Worm (Caenorhabditis elegans) whole organism, midembryonic: Measurements from ENCODE around the gene W03H9.2.

Experiments
- T22C8.4 ChIP-seq: fragments of 200-800 bp; sonication (Bioruptor generic); IDR thresholded peaks from 2 replicates; pipeline ENCODE4 v1.3.6; 2022; ENCODE audit warnings: missing genetic modification characterization, missing compliant biosample characterization
- cog-1 ChIP-seq: sonication (generic microtip); optimal IDR thresholded peaks from 2 replicates; lab custom pipeline; 2016; ENCODE audit warnings: missing genetic modification characterization, missing compliant biosample characterization
- flt-1 ChIP-seq: fragments of 200-800 bp; sonication (Bioruptor generic); IDR thresholded peaks from 2 replicates; pipeline ENCODE4 v1.3.6; 2022; ENCODE audit warnings: missing genetic modification characterization, missing compliant biosample characterization
- klf-2 ChIP-seq: fragments of 200-800 bp; sonication (Bioruptor generic); conservative IDR thresholded peaks from 2 replicates; pipeline ENCODE4 v1.3.6; 2022; ENCODE audit warnings: missing genetic modification reagents, missing genetic modification characterization, missing compliant biosample characterization
- med-1 ChIP-seq: sonication (generic microtip); optimal IDR thresholded peaks from 2 replicates; lab custom pipeline; 2017; ENCODE audit warnings: missing genetic modification characterization, mild to moderate bottlenecking, missing compliant biosample characterization, antibody characterized with exemption, missing genetic modification reagents; ENCODE audit not compliant: insufficient read depth
- ref-1 ChIP-seq: fragments of 200-800 bp; sonication (Bioruptor generic); conservative IDR thresholded peaks from 2 replicates; pipeline ENCODE4 v1.3.6; 2022; ENCODE audit warnings: missing genetic modification reagents, missing genetic modification characterization, missing compliant biosample characterization
- tab-1 ChIP-seq: fragments of 200-800 bp; sonication (Bioruptor generic); IDR thresholded peaks from 2 replicates; pipeline ENCODE4 v1.3.6; 2022; ENCODE audit warnings: missing genetic modification characterization, missing compliant biosample characterization
- ztf-23 ChIP-seq: fragments of 200-800 bp; sonication (Bioruptor generic); IDR thresholded peaks from 2 replicates; pipeline ENCODE4 v1.3.6; 2022; ENCODE audit warnings: missing genetic modification reagents, missing genetic modification characterization, missing compliant biosample characterization
- ztf-29 ChIP-seq: fragments of 200-800 bp; sonication (Bioruptor generic); IDR thresholded peaks from 2 replicates; pipeline ENCODE4 v1.3.6; 2022; ENCODE audit warnings: missing genetic modification reagents, missing genetic modification characterization, missing compliant biosample characterization

W03H9.2 gene

ce11 chrII:14165430-14165929 is 21.8 kb upstream of the W03H9.2 start:
- TF ChIP-seq med-1, result no peak
- TF ChIP-seq ref-1 (GFP tag; lab: Robert Waterston, UW), result no peak
- TF ChIP-seq ztf-23 (GFP tag; lab: Robert Waterston, UW), result no peak
- TF ChIP-seq flt-1, result no peak
- no peak for TF ChIP-seq T22C8.4 (GFP tag; lab: Robert Waterston, UW)
- TF ChIP-seq cog-1, result no peak
- TF ChIP-seq klf-2, result no peak
- no peak for TF ChIP-seq ztf-29 (GFP tag; lab: Robert Waterston, UW)
- no peak for TF ChIP-seq tab-1 (GFP tag; lab: Robert Waterston, UW)

DNA sequence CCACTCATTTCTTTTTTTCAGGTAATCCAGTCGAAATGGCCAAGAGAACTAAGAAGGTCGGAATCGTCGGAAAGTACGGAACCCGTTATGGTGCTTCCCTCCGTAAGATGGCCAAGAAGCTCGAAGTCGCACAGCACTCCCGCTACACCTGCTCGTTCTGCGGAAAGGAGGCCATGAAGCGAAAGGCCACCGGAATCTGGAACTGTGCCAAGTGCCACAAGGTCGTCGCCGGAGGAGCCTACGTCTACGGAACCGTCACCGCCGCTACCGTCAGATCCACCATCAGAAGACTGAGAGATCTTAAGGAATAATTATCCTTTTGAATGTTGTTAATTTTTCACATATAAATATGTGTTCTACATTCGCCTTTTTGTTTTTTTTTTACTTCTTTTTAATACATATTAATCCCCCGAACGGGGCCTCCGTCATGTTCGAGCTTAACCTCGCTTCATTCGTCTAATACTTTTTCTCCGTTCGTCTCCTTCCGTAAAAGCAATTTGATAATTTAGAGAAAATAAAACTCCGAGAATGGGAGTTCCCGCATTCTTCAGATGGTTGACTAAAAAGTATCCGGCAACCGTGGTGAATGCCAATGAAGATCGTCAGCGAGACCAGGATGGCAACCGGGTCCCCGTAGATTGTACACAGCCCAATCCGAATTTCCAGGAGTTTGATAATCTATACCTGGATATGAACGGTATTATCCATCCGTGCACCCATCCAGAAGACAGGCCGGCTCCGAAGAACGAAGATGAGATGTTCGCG is 11.8 kb upstream of the W03H9.2 start, which contains the start of the genes rpl-43 and xrn-2:
Gene rpl-43, plus strand, starts transcription at position 36 of the 765 bp plus-strand sequence.
Gene xrn-2, plus strand, starts transcription at position 510 of the 765 bp plus-strand sequence.
- TF ChIP-seq ztf-29 (GFP tag; lab: Robert Waterston, UW), result no peak
- no peak for TF ChIP-seq ztf-23 (GFP tag; lab: Robert Waterston, UW)
- no peak for TF ChIP-seq flt-1
- no peak for TF ChIP-seq cog-1
- TF ChIP-seq tab-1 (GFP tag; lab: Robert Waterston, UW), result no peak
- no peak for TF ChIP-seq ref-1 (GFP tag; lab: Robert Waterston, UW)
- no peak for TF ChIP-seq T22C8.4 (GFP tag; lab: Robert Waterston, UW)
- no peak for TF ChIP-seq klf-2
- TF ChIP-seq med-1, result no peak

DNA sequence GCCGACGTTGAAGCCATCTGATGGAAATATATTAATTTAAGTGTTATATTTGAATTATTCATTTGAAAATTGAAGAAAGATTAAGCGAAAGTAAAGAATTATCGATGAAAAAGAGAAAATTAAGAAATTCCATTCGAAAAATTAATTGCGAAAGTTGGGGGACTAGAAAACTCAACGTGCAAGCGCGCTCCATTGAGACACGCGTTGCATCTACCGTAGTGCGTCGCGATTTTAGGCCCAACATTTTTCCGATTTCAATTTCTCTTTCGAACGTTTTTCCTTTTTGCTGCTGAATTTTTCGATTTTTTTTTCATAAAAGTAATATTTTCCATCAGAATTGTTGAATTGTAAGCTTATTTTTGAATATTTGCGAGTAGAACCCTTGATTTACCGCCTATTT is 10.7 kb upstream of the W03H9.2 start, which contains the start of gene Y48B6A.1:
Gene Y48B6A.1, minus strand, starts transcription at position 17 of the 400 bp plus-strand sequence.
- TF ChIP-seq cog-1, result peak; percentile 74
- TF ChIP-seq flt-1, result peak; percentile 88
- TF ChIP-seq ref-1 (GFP tag; lab: Robert Waterston, UW), result no peak
- TF ChIP-seq T22C8.4 (GFP tag; lab: Robert Waterston, UW), result 0 out of 2 replicates have a peak, but pooled peaks have one; percentile 11
- TF ChIP-seq ztf-23 (GFP tag; lab: Robert Waterston, UW), result peak; percentile 92
- peak; percentile 79 for TF ChIP-seq klf-2
- no peak for TF ChIP-seq med-1
- TF ChIP-seq tab-1 (GFP tag; lab: Robert Waterston, UW), result peak; percentile 28; the same call in 1 of the 2 replicates
- peak; percentile 22; the same call in 1 of the 2 replicates for TF ChIP-seq ztf-29 (GFP tag; lab: Robert Waterston, UW)

- TF ChIP-seq ref-1 (GFP tag; lab: Robert Waterston, UW) (no peak), T22C8.4 (GFP tag; lab: Robert Waterston, UW) (no peak), tab-1 (GFP tag; lab: Robert Waterston, UW) (no peak), ztf-23 (GFP tag; lab: Robert Waterston, UW) (no peak), ztf-29 (GFP tag; lab: Robert Waterston, UW) (no peak), med-1 (no peak), klf-2 (no peak), cog-1 (no peak), flt-1 (no peak)
These were observed 8.6 kb upstream of the W03H9.2 start for ce11 chrII:14152274-14152673.

DNA sequence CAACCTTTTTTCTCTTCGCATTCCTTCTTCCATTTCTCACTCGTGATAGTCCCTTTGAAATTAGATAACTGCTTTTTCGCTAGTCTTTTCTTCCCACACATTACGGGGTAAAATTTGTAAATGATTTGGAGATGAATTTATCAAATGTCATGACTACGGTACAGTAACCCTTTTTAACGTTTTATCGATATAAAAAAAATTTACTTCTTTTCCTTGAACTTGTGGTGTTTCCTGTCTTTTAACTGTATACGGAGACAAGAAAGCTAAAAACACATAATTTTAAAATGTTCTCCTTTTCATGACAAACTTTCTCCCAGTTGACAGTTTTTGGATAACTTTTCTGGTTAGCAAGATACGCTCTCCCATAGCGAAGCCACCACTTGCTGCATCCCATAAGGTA is 6.4 kb upstream of the W03H9.2 start, which contains the start of gene W03H9.1:
Gene W03H9.1, minus strand, starts transcription at position 101 of the 400 bp plus-strand sequence.
- no peak for TF ChIP-seq flt-1
- no peak for TF ChIP-seq tab-1 (GFP tag; lab: Robert Waterston, UW)
- no peak for TF ChIP-seq T22C8.4 (GFP tag; lab: Robert Waterston, UW)
- TF ChIP-seq ztf-23 (GFP tag; lab: Robert Waterston, UW), result no peak
- TF ChIP-seq med-1, result no peak
- no peak for TF ChIP-seq ztf-29 (GFP tag; lab: Robert Waterston, UW)
- no peak for TF ChIP-seq ref-1 (GFP tag; lab: Robert Waterston, UW)
- TF ChIP-seq cog-1, result no peak
- no peak for TF ChIP-seq klf-2

ce11 chrII:14142098-14142554 is 1.5 kb downstream of the W03H9.2 start, which contains the start of gene cacn-1:
Gene cacn-1 (minus strand): TSS chrII:14142148.
- TF ChIP-seq klf-2 (0 out of 2 replicates have a peak, but pooled peaks have one; percentile 43), ztf-23 (GFP tag; lab: Robert Waterston, UW) (peak; percentile 80), flt-1 (0 out of 2 replicates have a peak, but pooled peaks have one; percentile 9), tab-1 (GFP tag; lab: Robert Waterston, UW) (0 out of 2 replicates have a peak, but pooled peaks have one; percentile 45), ztf-29 (GFP tag; lab: Robert Waterston, UW) (peak; percentile 27; the same call in 1 of the 2 replicates)

DNA sequence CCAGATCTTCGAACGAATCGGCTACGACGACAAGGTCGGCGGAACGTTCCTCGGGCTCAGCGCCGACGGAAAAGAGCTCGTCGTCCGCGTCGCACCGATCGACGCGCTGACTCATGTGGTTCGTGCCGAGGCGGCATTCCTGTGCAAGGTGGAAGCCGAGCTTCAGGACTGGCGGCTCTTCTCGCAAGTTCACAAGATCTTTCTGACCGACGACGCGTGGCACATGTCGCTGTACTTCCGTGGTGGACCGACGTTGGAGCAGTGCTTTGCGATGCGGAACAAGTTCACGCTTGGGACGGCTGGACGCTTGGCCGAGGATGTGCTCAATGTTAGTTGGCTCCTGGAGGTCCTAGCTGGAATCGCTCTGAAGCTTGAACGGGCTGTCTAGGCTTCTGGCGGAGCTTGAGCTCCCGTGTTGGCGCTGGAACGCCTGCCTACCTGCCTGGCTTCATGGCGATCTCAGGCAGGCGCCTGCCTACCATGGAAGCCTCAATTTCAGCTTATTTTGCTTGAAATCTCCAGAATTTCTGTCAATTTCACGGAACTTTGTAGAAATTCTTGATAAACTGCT is 4.7 kb downstream of the W03H9.2 start:
- TF ChIP-seq ztf-29 (GFP tag; lab: Robert Waterston, UW) (no peak), klf-2 (no peak), T22C8.4 (GFP tag; lab: Robert Waterston, UW) (no peak), flt-1 (no peak), cog-1 (no peak)

ce11 chrII:14137538-14137937 is 6.1 kb downstream of the W03H9.2 start, which contains the start of gene K09E4.1:
Gene K09E4.1 (plus strand): TSS chrII:14137838.
- TF ChIP-seq ztf-29 (GFP tag; lab: Robert Waterston, UW), result no peak
- no peak for TF ChIP-seq ref-1 (GFP tag; lab: Robert Waterston, UW)
- TF ChIP-seq ztf-23 (GFP tag; lab: Robert Waterston, UW), result no peak
- TF ChIP-seq T22C8.4 (GFP tag; lab: Robert Waterston, UW), result no peak
- TF ChIP-seq klf-2, result no peak
- no peak for TF ChIP-seq cog-1
- no peak for TF ChIP-seq tab-1 (GFP tag; lab: Robert Waterston, UW)
- TF ChIP-seq flt-1, result no peak
- TF ChIP-seq med-1, result no peak

ce11 chrII:14136302-14136701 is 7.4 kb downstream of the W03H9.2 start:
- TF ChIP-seq cog-1, result no peak
- TF ChIP-seq ztf-23 (GFP tag; lab: Robert Waterston, UW), result no peak
- no peak for TF ChIP-seq flt-1
- TF ChIP-seq med-1, result no peak
- no peak for TF ChIP-seq klf-2
- no peak for TF ChIP-seq ref-1 (GFP tag; lab: Robert Waterston, UW)
- no peak for TF ChIP-seq T22C8.4 (GFP tag; lab: Robert Waterston, UW)
- TF ChIP-seq ztf-29 (GFP tag; lab: Robert Waterston, UW), result no peak
- TF ChIP-seq tab-1 (GFP tag; lab: Robert Waterston, UW), result no peak
